Fruit fly (Drosophila melanogaster) whole organism, embryonic: Measurements from ENCODE around the gene Nf1.

ENCODE experiments used
- Atf6 ChIP-seq: fragments of 200-800 bp; sonication (Bioruptor generic); IDR thresholded peaks from 2 replicates; pipeline ENCODE4 v1.3.6; 2022; ENCODE audit warnings: missing biosample characterization, missing genetic modification characterization
- B-H1 ChIP-seq: fragments of 200-800 bp; sonication (Bioruptor generic); IDR thresholded peaks from 3 replicates; pipeline ENCODE4 v1.3.6; 2022; ENCODE audit warnings: missing biosample characterization, missing genetic modification characterization
- CG10654 ChIP-seq: fragments of 200-800 bp; sonication (Bioruptor generic); optimal IDR thresholded peaks from 2 replicates; lab custom pipeline; 2016; ENCODE audit warnings: missing biosample characterization, missing genetic modification characterization
- CG11398 ChIP-seq: fragments of 200-800 bp; sonication (Bioruptor generic); optimal IDR thresholded peaks from 2 replicates; lab custom pipeline; 2016; ENCODE audit warnings: missing biosample characterization, missing genetic modification characterization
- CG12219 ChIP-seq: fragments of 200-800 bp; sonication (Bioruptor generic); optimal IDR thresholded peaks from 3 replicates; lab custom pipeline; 2018; ENCODE audit warnings: missing biosample characterization, mild to moderate bottlenecking, missing genetic modification characterization
- CG12236 ChIP-seq: fragments of 200-800 bp; sonication (Bioruptor generic); optimal IDR thresholded peaks from 2 replicates; lab custom pipeline; 2016; ENCODE audit warnings: missing biosample characterization, missing genetic modification characterization
- CG13287 ChIP-seq: fragments of 200-800 bp; sonication (Bioruptor generic); IDR thresholded peaks from 2 replicates; pipeline ENCODE4 v1.3.6; 2022; ENCODE audit warnings: missing biosample characterization, missing genetic modification characterization; ENCODE audit not compliant: partially characterized antibody
- CG17385 ChIP-seq: fragments of 200-800 bp; sonication (Bioruptor generic); optimal IDR thresholded peaks from 3 replicates; lab custom pipeline; 2018; ENCODE audit warnings: missing biosample characterization, mild to moderate bottlenecking, missing genetic modification characterization
- CG2889 ChIP-seq: fragments of 200-800 bp; sonication (Bioruptor generic); IDR thresholded peaks from 3 replicates; pipeline ENCODE4 v1.3.6; 2022; ENCODE audit warnings: missing biosample characterization, missing genetic modification characterization
- CG3065 ChIP-seq: fragments of 200-800 bp; sonication (Bioruptor generic); optimal IDR thresholded peaks from 2 replicates; lab custom pipeline; 2016; ENCODE audit warnings: missing biosample characterization, missing genetic modification characterization
- CG33213 ChIP-seq: fragments of 200-800 bp; sonication (Bioruptor generic); optimal IDR thresholded peaks from 3 replicates; lab custom pipeline; 2016; ENCODE audit warnings: missing biosample characterization, missing genetic modification characterization
- CG4730 ChIP-seq: fragments of 200-800 bp; sonication (Bioruptor generic); IDR thresholded peaks from 2 replicates; pipeline ENCODE4 v1.3.6; 2022; ENCODE audit warnings: missing biosample characterization, missing genetic modification characterization
- CG6683 ChIP-seq: fragments of 200-800 bp; sonication (Bioruptor generic); optimal IDR thresholded peaks from 2 replicates; lab custom pipeline; 2017; ENCODE audit warnings: missing biosample characterization, mild to moderate bottlenecking, missing genetic modification characterization, missing genetic modification reagents
- CG6854 ChIP-seq: fragments of 200-800 bp; sonication (Bioruptor generic); optimal IDR thresholded peaks from 3 replicates; lab custom pipeline; 2017; ENCODE audit warnings: missing biosample characterization, mild to moderate bottlenecking, missing genetic modification characterization
- CG7357 ChIP-seq: fragments of 200-800 bp; sonication (Bioruptor generic); IDR thresholded peaks from 3 replicates; pipeline ENCODE4 v1.3.6; 2022; ENCODE audit warnings: missing biosample characterization, missing genetic modification characterization
- CG8944 ChIP-seq: fragments of 200-800 bp; sonication (Bioruptor generic); optimal IDR thresholded peaks from 3 replicates; lab custom pipeline; 2016; ENCODE audit warnings: missing biosample characterization, missing genetic modification characterization
- CG9609 ChIP-seq: fragments of 200-800 bp; sonication (Bioruptor generic); optimal IDR thresholded peaks from 3 replicates; lab custom pipeline; 2016; ENCODE audit warnings: missing biosample characterization, missing genetic modification characterization
- CTCF ChIP-seq: fragments of 200-800 bp; sonication (Bioruptor generic); optimal IDR thresholded peaks from 2 replicates; lab custom pipeline; 2017; ENCODE audit warnings: missing biosample characterization, mild to moderate bottlenecking, missing genetic modification characterization, moderate library complexity
- Dbx ChIP-seq: fragments of 200-800 bp; sonication (Bioruptor generic); IDR thresholded peaks from 3 replicates; pipeline ENCODE4 v1.3.6; 2022; ENCODE audit warnings: missing biosample characterization, missing genetic modification characterization
- Dfd ChIP-seq, 2 experiments: fragments of >200 bp; optimal IDR thresholded peaks; 2 replicates each; lab custom pipeline; 2017; ENCODE audit warnings: missing biosample characterization in 2 of 2, missing genetic modification characterization in 2 of 2
- Dip2 ChIP-seq: fragments of 200-800 bp; sonication (Bioruptor generic); IDR thresholded peaks from 2 replicates; pipeline ENCODE4 v1.3.6; 2022; ENCODE audit warnings: missing biosample characterization, missing genetic modification characterization
- E2f1 ChIP-seq: fragments of 200-800 bp; sonication (Bioruptor generic); IDR thresholded peaks from 2 replicates; pipeline ENCODE4 v1.3.6; 2022; ENCODE audit warnings: missing biosample characterization, missing genetic modification characterization
- Elba2 ChIP-seq: fragments of 200-800 bp; sonication (Bioruptor generic); optimal IDR thresholded peaks from 3 replicates; lab custom pipeline; 2016; ENCODE audit warnings: missing biosample characterization, missing genetic modification characterization
- HmgZ ChIP-seq: fragments of 200-800 bp; sonication (Bioruptor generic); optimal IDR thresholded peaks from 2 replicates; lab custom pipeline; 2018; ENCODE audit warnings: missing biosample characterization, mild to moderate bottlenecking, missing genetic modification characterization
- Hr39 ChIP-seq: fragments of >200 bp; optimal IDR thresholded peaks from 2 replicates; lab custom pipeline; 2017
- Hr51 ChIP-seq, 2 experiments: fragments of 200-800 bp; sonication (Bioruptor generic); optimal IDR thresholded peaks; 2 replicates in 1 of 2; 3 replicates in 1 of 2; lab custom pipeline; 2016 to 2018; ENCODE audit warnings: missing biosample characterization in 2 of 2, missing genetic modification characterization in 2 of 2, mild to moderate bottlenecking in 1 of 2, moderate library complexity in 1 of 2
- Lim3 ChIP-seq: fragments of 200-800 bp; sonication (Bioruptor generic); IDR thresholded peaks from 2 replicates; pipeline ENCODE4 v1.3.6; 2022; ENCODE audit warnings: missing biosample characterization, missing genetic modification characterization
- Mrtf ChIP-seq: fragments of 200-800 bp; sonication (Bioruptor generic); IDR thresholded peaks from 3 replicates; pipeline ENCODE4 v1.3.6; 2022; ENCODE audit warnings: missing biosample characterization, missing genetic modification characterization
- NFAT ChIP-seq: fragments of 200-800 bp; sonication (Bioruptor generic); IDR thresholded peaks from 2 replicates; pipeline ENCODE4 v1.3.6; 2022; ENCODE audit warnings: missing biosample characterization, missing genetic modification characterization
- Oaz ChIP-seq: fragments of 200-800 bp; sonication (Bioruptor generic); IDR thresholded peaks from 2 replicates; pipeline ENCODE4 v1.3.6; 2022; ENCODE audit warnings: missing biosample characterization, missing genetic modification characterization
- Usf ChIP-seq: fragments of 200-800 bp; sonication (Bioruptor generic); optimal IDR thresholded peaks from 2 replicates; lab custom pipeline; 2017; ENCODE audit warnings: missing genotype, missing biosample characterization, missing genetic modification characterization
- al ChIP-seq: fragments of 200-800 bp; sonication (Bioruptor generic); IDR thresholded peaks from 2 replicates; pipeline ENCODE4 v1.3.6; 2022; ENCODE audit warnings: missing biosample characterization, missing genetic modification characterization
- ap ChIP-seq: fragments of 200-800 bp; sonication (Bioruptor generic); IDR thresholded peaks from 2 replicates; pipeline ENCODE4 v1.3.6; 2022; ENCODE audit warnings: missing biosample characterization, missing genetic modification characterization
- btn ChIP-seq: fragments of 200-800 bp; sonication (Bioruptor generic); optimal IDR thresholded peaks from 2 replicates; lab custom pipeline; 2016; ENCODE audit warnings: missing biosample characterization, missing genetic modification characterization
- cad ChIP-seq: fragments of >200 bp; optimal IDR thresholded peaks from 2 replicates; lab custom pipeline; 2017; ENCODE audit warnings: missing biosample characterization, missing genetic modification characterization
- crc ChIP-seq: fragments of 200-800 bp; sonication (Bioruptor generic); optimal IDR thresholded peaks from 2 replicates; lab custom pipeline; 2016; ENCODE audit warnings: missing biosample characterization, missing genetic modification characterization
- croc ChIP-seq: fragments of 200-800 bp; sonication (Bioruptor generic); conservative IDR thresholded peaks from 3 replicates; pipeline ENCODE4 v1.3.6; 2022; ENCODE audit warnings: missing biosample characterization, missing genetic modification characterization
- dan ChIP-seq: fragments of 200-800 bp; sonication (Bioruptor generic); IDR thresholded peaks from 2 replicates; pipeline ENCODE4 v1.3.6; 2022; ENCODE audit warnings: missing biosample characterization, missing genetic modification characterization
- danr ChIP-seq: fragments of 200-800 bp; sonication (Bioruptor generic); IDR thresholded peaks from 2 replicates; pipeline ENCODE4 v1.3.6; 2022; ENCODE audit warnings: missing biosample characterization, missing genetic modification characterization
- dimm ChIP-seq: fragments of 200-800 bp; sonication (Bioruptor generic); IDR thresholded peaks from 2 replicates; pipeline ENCODE4 v1.3.6; 2022; ENCODE audit warnings: missing biosample characterization, missing genetic modification characterization
- exex ChIP-seq: fragments of 200-800 bp; sonication (Bioruptor generic); optimal IDR thresholded peaks from 4 replicates; lab custom pipeline; 2018; ENCODE audit warnings: missing biosample characterization, mild to moderate bottlenecking, missing genetic modification characterization, moderate library complexity
- grn ChIP-seq: fragments of 200-800 bp; sonication (Bioruptor generic); optimal IDR thresholded peaks from 3 replicates; lab custom pipeline; 2017; ENCODE audit warnings: missing biosample characterization, missing genetic modification characterization
- gsb-n ChIP-seq: fragments of 200-800 bp; sonication (Bioruptor generic); optimal IDR thresholded peaks from 3 replicates; lab custom pipeline; 2018; ENCODE audit warnings: missing biosample characterization, mild to moderate bottlenecking, missing genetic modification characterization
- inv ChIP-seq: fragments of 200-800 bp; sonication (Bioruptor generic); IDR thresholded peaks from 2 replicates; pipeline ENCODE4 v1.3.6; 2022; ENCODE audit warnings: missing biosample characterization, missing genetic modification characterization; ENCODE audit not compliant: partially characterized antibody
- lov ChIP-seq, 2 experiments: fragments of 200-800 bp in 1 of 2; fragments of >200 bp in 1 of 2; sonication (Bioruptor generic) in 1 of 2; IDR thresholded peaks in 1 of 2; optimal IDR thresholded peaks in 1 of 2; 2 replicates in 1 of 2; 3 replicates in 1 of 2; pipeline versions ENCODE4 v1.3.6 to Lab custom; 2017 to 2022; ENCODE audit warnings: missing biosample characterization in 1 of 2, missing genetic modification characterization in 1 of 2
- nau ChIP-seq: fragments of 200-800 bp; sonication (Bioruptor generic); optimal IDR thresholded peaks from 3 replicates; lab custom pipeline; 2017; ENCODE audit warnings: missing biosample characterization, mild to moderate bottlenecking, missing genetic modification characterization, missing genetic modification reagents
- nerfin-2 ChIP-seq: fragments of 200-800 bp; sonication (Bioruptor generic); IDR thresholded peaks from 2 replicates; pipeline ENCODE4 v1.3.6; 2022; ENCODE audit warnings: missing biosample characterization, missing genetic modification characterization; ENCODE audit not compliant: partially characterized antibody
- sim ChIP-seq: fragments of 200-800 bp; sonication (Bioruptor generic); IDR thresholded peaks from 2 replicates; pipeline ENCODE4 v1.3.6; 2022; ENCODE audit warnings: missing biosample characterization, missing genetic modification characterization
- slp2 ChIP-seq: fragments of 200-800 bp; sonication (Bioruptor generic); optimal IDR thresholded peaks from 2 replicates; lab custom pipeline; 2016; ENCODE audit warnings: missing biosample characterization, missing genetic modification characterization
- so ChIP-seq: fragments of 200-800 bp; sonication (Bioruptor generic); IDR thresholded peaks from 3 replicates; pipeline ENCODE4 v1.3.6; 2022; ENCODE audit warnings: missing biosample characterization, missing genetic modification characterization
- twi ChIP-seq: fragments of 200-800 bp; optimal IDR thresholded peaks from 2 replicates; lab custom pipeline; 2019; ENCODE audit warnings: missing biosample characterization, mild to moderate bottlenecking, missing genetic modification characterization, moderate library complexity

Gene Nf1

dm6 chr3R:26008892-26009539, 26.2 kb downstream of the Nf1 start (continued):
- TF ChIP-seq NFAT (GFP tag; lab: Robert Waterston, UW), result peak; percentile 46; the same call in 1 of the 2 replicates
- TF ChIP-seq Mrtf (GFP tag; lab: Robert Waterston, UW), result peak; percentile 86
- TF ChIP-seq Oaz (GFP tag; lab: Robert Waterston, UW), result peak; percentile 69
- no peak for TF ChIP-seq Dfd (GFP tag; optimal IDR thresholded peaks at IDR 0.05; lab: Kevin White, UChicago)
- no peak for TF ChIP-seq grn (GFP tag; lab: Kevin White, UChicago)
- TF ChIP-seq Elba2 (GFP tag; lab: Kevin White, UChicago), result peak; percentile 8
- peak; percentile 83 for TF ChIP-seq E2f1
- TF ChIP-seq CG8944, result peak; percentile 79
- peak; percentile 80 for TF ChIP-seq CG10654 (GFP tag; lab: Kevin White, UChicago)
- TF ChIP-seq Dbx (GFP tag; lab: Robert Waterston, UW), result peak; percentile 80; the same call in 2 of the 3 replicates
- TF ChIP-seq Hr51 (GFP tag; optimal IDR thresholded peaks at IDR 0.05; lab: Kevin White, UChicago), result peak; percentile 72 to 91
- TF ChIP-seq crc, result peak; percentile 82
- no peak for TF ChIP-seq CG13287 (GFP tag; lab: Robert Waterston, UW)
- peak; percentile 67 for TF ChIP-seq al (GFP tag; lab: Robert Waterston, UW)
- TF ChIP-seq danr, result peak; percentile 72
- peak; percentile 72 for TF ChIP-seq twi
- TF ChIP-seq exex, result peak; percentile 17
- peak; percentile 65; the same call in 1 of the 2 replicates for TF ChIP-seq sim (GFP tag; lab: Robert Waterston, UW)
- peak; percentile 74; the same call in 2 of the 3 replicates for TF ChIP-seq CG7357 (GFP tag; lab: Robert Waterston, UW)
- peak; percentile 75 for TF ChIP-seq Usf (GFP tag; lab: Kevin White, UChicago)
- peak; percentile 83 for TF ChIP-seq croc
- TF ChIP-seq lov (optimal IDR thresholded peaks at IDR 0.05; lab: Kevin White, UChicago), result no peak
- peak; percentile 69; the same call in 1 of the 3 replicates for TF ChIP-seq lov (GFP tag; IDR thresholded peaks at IDR 0.05; lab: Robert Waterston, UW)
- peak; percentile 77 for TF ChIP-seq B-H1
- peak; percentile 44; the same call in 1 of the 3 replicates for TF ChIP-seq CG2889 (GFP tag; lab: Robert Waterston, UW)
- TF ChIP-seq dan, result no peak
- TF ChIP-seq Hr39, result no peak
- TF ChIP-seq CG12219 (GFP tag; lab: Kevin White, UChicago), result peak; percentile 93
- peak; percentile 48 for TF ChIP-seq CTCF
- peak; percentile 77 for TF ChIP-seq HmgZ (tag; lab: Kevin White, UChicago)
- TF ChIP-seq CG4730 (GFP tag; lab: Robert Waterston, UW), result peak; percentile 84
- TF ChIP-seq CG12236 (GFP tag; lab: Kevin White, UChicago), result peak; percentile 66
- TF ChIP-seq inv (GFP tag; lab: Robert Waterston, UW), result no peak
- peak; percentile 72 for TF ChIP-seq Lim3 (GFP tag; lab: Robert Waterston, UW)
- TF ChIP-seq ap (GFP tag; lab: Robert Waterston, UW), result peak; percentile 85
- TF ChIP-seq CG9609 (GFP tag; lab: Kevin White, UChicago), result peak; percentile 78
- TF ChIP-seq CG3065 (GFP tag; lab: Kevin White, UChicago), result peak; percentile 66
- no peak for TF ChIP-seq nerfin-2 (GFP tag; lab: Robert Waterston, UW)
- TF ChIP-seq cad (GFP tag; lab: Kevin White, UChicago), result no peak
- peak; percentile 84; the same call in 2 of the 3 replicates for TF ChIP-seq so
- TF ChIP-seq CG17385 (GFP tag; lab: Kevin White, UChicago), result peak; percentile 85
- TF ChIP-seq CG6683, result peak; percentile 56
- peak; percentile 83 for TF ChIP-seq gsb-n (tag; lab: Kevin White, UChicago)
- peak; percentile 76 for TF ChIP-seq Atf6 (GFP tag; lab: Robert Waterston, UW)
- peak; percentile 84 for TF ChIP-seq CG11398 (GFP tag; lab: Kevin White, UChicago)
- TF ChIP-seq CG6854 (GFP tag; lab: Kevin White, UChicago), result peak; percentile 75
- peak; percentile 76 for TF ChIP-seq nau (GFP tag; lab: Kevin White, UChicago)
- 0 out of 2 replicates have a peak, but pooled peaks have one; percentile 7 for TF ChIP-seq Dip2 (GFP tag; lab: Robert Waterston, UW)
- peak; percentile 80 for TF ChIP-seq CG33213
- peak; percentile 84 for TF ChIP-seq btn
- TF ChIP-seq slp2 (GFP tag; lab: Kevin White, UChicago), result peak; percentile 68
- TF ChIP-seq dimm (GFP tag; lab: Robert Waterston, UW), result peak; percentile 61
